Fruit fly (Drosophila melanogaster) whole organism, embryonic: ENCODE data around the gene CG4658.

Experiments used
- B-H2 ChIP-seq: fragments of 200-800 bp; sonication (Bioruptor generic); optimal IDR thresholded peaks from 2 replicates; lab custom pipeline; 2018; ENCODE audit warnings: missing biosample characterization, mild to moderate bottlenecking, missing genetic modification characterization
- Bteb2 ChIP-seq: fragments of 200-800 bp; sonication (Bioruptor generic); optimal IDR thresholded peaks from 2 replicates; lab custom pipeline; 2016; ENCODE audit warnings: missing biosample characterization, missing genetic modification characterization
- CG11504 ChIP-seq: fragments of 200-800 bp; sonication (Bioruptor generic); optimal IDR thresholded peaks from 3 replicates; lab custom pipeline; 2019; ENCODE audit warnings: missing biosample characterization, mild to moderate bottlenecking, missing genetic modification characterization, moderate library complexity
- CG12299 ChIP-seq: fragments of 200-800 bp; sonication (Bioruptor generic); optimal IDR thresholded peaks from 2 replicates; lab custom pipeline; 2018; ENCODE audit warnings: missing biosample characterization, mild to moderate bottlenecking, missing genetic modification characterization
- CG1233 ChIP-seq: fragments of 200-800 bp; sonication (Bioruptor generic); optimal IDR thresholded peaks from 4 replicates; lab custom pipeline; 2018; ENCODE audit warnings: missing biosample characterization, mild to moderate bottlenecking, missing genetic modification characterization
- CG13123 ChIP-seq: fragments of 200-800 bp; sonication (Bioruptor generic); optimal IDR thresholded peaks from 2 replicates; lab custom pipeline; 2016; ENCODE audit warnings: missing biosample characterization, missing genetic modification characterization
- CG14050 ChIP-seq: fragments of 200-800 bp; sonication (Bioruptor generic); IDR thresholded peaks from 3 replicates; pipeline ENCODE4 v1.3.6; 2022; ENCODE audit warnings: missing biosample characterization, missing genetic modification characterization
- CG15479 ChIP-seq: fragments of 200-800 bp; sonication (Bioruptor generic); optimal IDR thresholded peaks from 3 replicates; lab custom pipeline; 2019; ENCODE audit warnings: missing biosample characterization, mild to moderate bottlenecking, missing genetic modification characterization, moderate library complexity
- CG1602 ChIP-seq: fragments of 200-800 bp; sonication (Bioruptor generic); optimal IDR thresholded peaks from 3 replicates; lab custom pipeline; 2016; ENCODE audit warnings: missing biosample characterization, missing genetic modification characterization
- CG16815 ChIP-seq: fragments of 200-800 bp; sonication (Bioruptor generic); optimal IDR thresholded peaks from 3 replicates; lab custom pipeline; 2017; ENCODE audit warnings: missing biosample characterization, mild to moderate bottlenecking, missing genetic modification characterization
- CG17186 ChIP-seq: fragments of 200-800 bp; sonication (Bioruptor generic); optimal IDR thresholded peaks from 3 replicates; lab custom pipeline; 2017; ENCODE audit warnings: missing biosample characterization, missing genetic modification reagents, missing genetic modification characterization
- CG17385 ChIP-seq: fragments of 200-800 bp; sonication (Bioruptor generic); optimal IDR thresholded peaks from 3 replicates; lab custom pipeline; 2018; ENCODE audit warnings: missing biosample characterization, mild to moderate bottlenecking, missing genetic modification characterization
- CG18011 ChIP-seq: fragments of 200-800 bp; sonication (Bioruptor generic); optimal IDR thresholded peaks from 2 replicates; lab custom pipeline; 2017; ENCODE audit warnings: missing biosample characterization, missing genetic modification characterization, mild to moderate bottlenecking, moderate library complexity, missing genotype
- CG18599 ChIP-seq: fragments of 200-800 bp; sonication (Bioruptor generic); optimal IDR thresholded peaks from 3 replicates; lab custom pipeline; 2017; ENCODE audit warnings: missing biosample characterization, missing genetic modification characterization, mild to moderate bottlenecking, moderate library complexity, missing genetic modification reagents
- CG30403 ChIP-seq: fragments of 200-800 bp; sonication (Bioruptor generic); optimal IDR thresholded peaks from 3 replicates; lab custom pipeline; 2016; ENCODE audit warnings: missing biosample characterization, missing genetic modification characterization
- CG3838 ChIP-seq: fragments of 200-800 bp; sonication (Bioruptor generic); optimal IDR thresholded peaks from 3 replicates; lab custom pipeline; 2016; ENCODE audit warnings: missing biosample characterization, missing genetic modification characterization
- CG4854 ChIP-seq: fragments of 200-800 bp; sonication (Bioruptor generic); optimal IDR thresholded peaks from 2 replicates; lab custom pipeline; 2016; ENCODE audit warnings: missing biosample characterization, missing genetic modification characterization, inconsistent platforms
- CG5953 ChIP-seq: fragments of 200-800 bp; sonication (Bioruptor generic); IDR thresholded peaks from 2 replicates; pipeline ENCODE4 v1.3.6; 2022; ENCODE audit warnings: missing biosample characterization, missing genetic modification characterization
- CG7745 ChIP-seq: fragments of 200-800 bp; sonication (Bioruptor generic); optimal IDR thresholded peaks from 2 replicates; lab custom pipeline; 2018; ENCODE audit warnings: missing biosample characterization, mild to moderate bottlenecking, missing genetic modification characterization, moderate library complexity
- CG8281 ChIP-seq: fragments of 200-800 bp; sonication (Bioruptor generic); optimal IDR thresholded peaks from 2 replicates; lab custom pipeline; 2018; ENCODE audit warnings: missing biosample characterization, mild to moderate bottlenecking, missing genetic modification characterization, moderate library complexity
- CG8388 ChIP-seq: fragments of 200-800 bp; sonication (Bioruptor generic); optimal IDR thresholded peaks from 2 replicates; lab custom pipeline; 2019; ENCODE audit warnings: missing biosample characterization, mild to moderate bottlenecking, missing genetic modification characterization, moderate library complexity
- CrebB ChIP-seq: fragments of 200-800 bp; sonication (Bioruptor generic); optimal IDR thresholded peaks from 3 replicates; lab custom pipeline; 2018; ENCODE audit warnings: missing biosample characterization, mild to moderate bottlenecking, missing genetic modification characterization
- D19B ChIP-seq: fragments of 200-800 bp; sonication (Bioruptor generic); optimal IDR thresholded peaks from 2 replicates; lab custom pipeline; 2017; ENCODE audit warnings: missing biosample characterization, mild to moderate bottlenecking, missing genetic modification characterization
- Ets97D ChIP-seq: fragments of 200-800 bp; sonication (Bioruptor generic); optimal IDR thresholded peaks from 3 replicates; lab custom pipeline; 2016; ENCODE audit warnings: missing biosample characterization, missing genetic modification characterization
- GATAe ChIP-seq: fragments of 200-800 bp; sonication (Bioruptor generic); conservative IDR thresholded peaks from 2 replicates; pipeline ENCODE4 v1.3.6; 2022; ENCODE audit warnings: missing biosample characterization, missing genetic modification characterization
- Kr ChIP-seq: fragments of 200-800 bp; sonication (Bioruptor generic); optimal IDR thresholded peaks from 2 replicates; lab custom pipeline; 2017; ENCODE audit warnings: missing biosample characterization, mild to moderate bottlenecking, missing genetic modification characterization
- Lpt ChIP-seq: fragments of >200 bp; optimal IDR thresholded peaks from 2 replicates; lab custom pipeline; 2018; ENCODE audit warnings: missing biosample characterization, missing genetic modification characterization
- MESR4 ChIP-seq: fragments of 200-800 bp; sonication (Bioruptor generic); optimal IDR thresholded peaks from 2 replicates; lab custom pipeline; 2018; ENCODE audit warnings: missing biosample characterization, mild to moderate bottlenecking, missing genetic modification characterization, moderate library complexity
- Mad ChIP-seq: fragments of 200-800 bp; sonication (Bioruptor generic); optimal IDR thresholded peaks from 2 replicates; lab custom pipeline; 2016; ENCODE audit warnings: missing biosample characterization, missing genetic modification characterization
- Max ChIP-seq: fragments of 200-800 bp; sonication (Bioruptor generic); optimal IDR thresholded peaks from 2 replicates; lab custom pipeline; 2016; ENCODE audit warnings: missing biosample characterization, mild to moderate bottlenecking, missing genetic modification characterization
- Nf-YB ChIP-seq: fragments of 200-800 bp; sonication (Bioruptor generic); optimal IDR thresholded peaks from 3 replicates; lab custom pipeline; 2019; ENCODE audit warnings: missing biosample characterization, mild to moderate bottlenecking, missing genetic modification characterization, moderate library complexity
- Ptx1 ChIP-seq: fragments of 200-800 bp; sonication (Bioruptor generic); IDR thresholded peaks from 2 replicates; pipeline ENCODE4 v1.3.6; 2022; ENCODE audit warnings: missing biosample characterization, missing genetic modification characterization
- Ravus ChIP-seq: fragments of 200-800 bp; sonication (Bioruptor generic); IDR thresholded peaks from 2 replicates; pipeline ENCODE4 v1.3.6; 2022; ENCODE audit warnings: missing biosample characterization, missing genetic modification characterization
- Trl ChIP-seq, 3 experiments: fragments of >200 bp in 2 of 3; fragments of 200-800 bp in 1 of 3; sonication (Bioruptor generic) in 1 of 3; optimal IDR thresholded peaks; 2 replicates in 1 of 3; 3 replicates in 2 of 3; lab custom pipeline; 2016 to 2017; ENCODE audit warnings: missing biosample characterization in 1 of 3, missing genetic modification characterization in 1 of 3
- ab ChIP-seq: fragments of 200-800 bp; sonication (Bioruptor generic); optimal IDR thresholded peaks from 2 replicates; lab custom pipeline; 2016; ENCODE audit warnings: missing biosample characterization, missing genetic modification characterization
- abd-A ChIP-seq: fragments of 200-800 bp; sonication (Bioruptor generic); optimal IDR thresholded peaks from 3 replicates; lab custom pipeline; 2019; ENCODE audit warnings: missing biosample characterization, mild to moderate bottlenecking, missing genetic modification characterization, moderate library complexity
- ac ChIP-seq: fragments of 200-800 bp; sonication (Bioruptor generic); optimal IDR thresholded peaks from 3 replicates; lab custom pipeline; 2017; ENCODE audit warnings: missing biosample characterization, mild to moderate bottlenecking, missing genetic modification characterization
- bsh ChIP-seq, 2 experiments: fragments of 200-800 bp; sonication (Bioruptor generic); optimal IDR thresholded peaks; 2 replicates each; lab custom pipeline; 2017 to 2018; ENCODE audit warnings: mild to moderate bottlenecking in 2 of 2, missing biosample characterization in 2 of 2, missing genetic modification characterization in 2 of 2, moderate library complexity in 1 of 2
- dm ChIP-seq: fragments of 200-800 bp; sonication (Bioruptor generic); optimal IDR thresholded peaks from 3 replicates; lab custom pipeline; 2016; ENCODE audit warnings: missing biosample characterization, missing genetic modification characterization
- hb ChIP-seq: fragments of 200-800 bp; sonication (Bioruptor generic); IDR thresholded peaks from 3 replicates; pipeline ENCODE4 v1.3.6; 2022; ENCODE audit warnings: missing biosample characterization, missing genetic modification characterization; ENCODE audit not compliant: partially characterized antibody
- lov ChIP-seq, 2 experiments: fragments of 200-800 bp in 1 of 2; fragments of >200 bp in 1 of 2; sonication (Bioruptor generic) in 1 of 2; IDR thresholded peaks in 1 of 2; optimal IDR thresholded peaks in 1 of 2; 2 replicates in 1 of 2; 3 replicates in 1 of 2; pipeline versions ENCODE4 v1.3.6 to Lab custom; 2017 to 2022; ENCODE audit warnings: missing biosample characterization in 1 of 2, missing genetic modification characterization in 1 of 2
- nerfin-1 ChIP-seq: fragments of 200-800 bp; sonication (Bioruptor generic); optimal IDR thresholded peaks from 3 replicates; lab custom pipeline; 2019; ENCODE audit warnings: missing biosample characterization, mild to moderate bottlenecking, missing genetic modification characterization, moderate library complexity
- onecut ChIP-seq: fragments of 200-800 bp; sonication (Bioruptor generic); IDR thresholded peaks from 2 replicates; pipeline ENCODE4 v1.3.6; 2022; ENCODE audit warnings: missing biosample characterization, missing genetic modification characterization
- pho ChIP-seq: fragments of 200-800 bp; sonication (Bioruptor generic); optimal IDR thresholded peaks from 2 replicates; lab custom pipeline; 2016; ENCODE audit warnings: missing biosample characterization, missing genetic modification characterization
- row ChIP-seq: fragments of 200-800 bp; sonication (Bioruptor generic); IDR thresholded peaks from 3 replicates; pipeline ENCODE4 v1.3.6; 2022; ENCODE audit warnings: missing biosample characterization, missing genetic modification characterization
- run ChIP-seq: fragments of 200-800 bp; sonication (Bioruptor generic); optimal IDR thresholded peaks from 3 replicates; lab custom pipeline; 2018; ENCODE audit warnings: missing biosample characterization, mild to moderate bottlenecking, missing genetic modification characterization
- tap ChIP-seq: fragments of 200-800 bp; optimal IDR thresholded peaks from 3 replicates; lab custom pipeline; 2019; ENCODE audit warnings: missing biosample characterization, mild to moderate bottlenecking, missing genetic modification characterization, moderate library complexity
- tup ChIP-seq: fragments of 200-800 bp; sonication (Bioruptor generic); optimal IDR thresholded peaks from 2 replicates; lab custom pipeline; 2016; ENCODE audit warnings: missing biosample characterization, mild to moderate bottlenecking, missing genetic modification characterization, moderate library complexity
- zf30C ChIP-seq: fragments of 200-800 bp; sonication (Bioruptor generic); optimal IDR thresholded peaks from 3 replicates; lab custom pipeline; 2018; ENCODE audit warnings: missing biosample characterization, mild to moderate bottlenecking, missing genetic modification characterization

Gene CG4658

dm6 chr2L:9989846-9990506, 33.0 kb downstream of the CG4658 start (continued):
- TF ChIP-seq lov (optimal IDR thresholded peaks at IDR 0.05; lab: Kevin White, UChicago) (no peak), lov (GFP tag; IDR thresholded peaks at IDR 0.05; lab: Robert Waterston, UW) (peak; percentile 67; the same call in 1 of the 3 replicates), abd-A (no peak), CG18011 (GFP tag; lab: Kevin White, UChicago) (no peak), CG11504 (tag; lab: Kevin White, UChicago) (no peak), CG7745 (tag; lab: Kevin White, UChicago) (no peak), CG14050 (GFP tag; lab: Robert Waterston, UW) (no peak), CG3838 (GFP tag; lab: Kevin White, UChicago) (no peak), Ets97D (GFP tag; lab: Kevin White, UChicago) (no peak), CG5953 (no peak), bsh (GFP tag; optimal IDR thresholded peaks at IDR 0.05; lab: Kevin White, UChicago) (no peak), tup (GFP tag; lab: Kevin White, UChicago) (no peak), CG8388 (GFP tag; lab: Kevin White, UChicago) (no peak), Ravus (GFP tag; lab: Robert Waterston, UW) (no peak), tap (tag; lab: Kevin White, UChicago) (no peak), Ptx1 (GFP tag; lab: Robert Waterston, UW) (no peak), MESR4 (GFP tag; lab: Kevin White, UChicago) (no peak), D19B (no peak), Nf-YB (GFP tag; lab: Kevin White, UChicago) (peak; percentile 27), zf30C (GFP tag; lab: Kevin White, UChicago) (peak; percentile 80), CG16815 (GFP tag; lab: Kevin White, UChicago) (peak; percentile 20), CG17385 (GFP tag; lab: Kevin White, UChicago) (no peak), CG8281 (no peak), Mad (GFP tag; lab: Kevin White, UChicago) (no peak), row (peak; percentile 44; the same call in 2 of the 3 replicates), Bteb2 (GFP tag; lab: Kevin White, UChicago) (no peak), run (tag; lab: Kevin White, UChicago) (no peak), onecut (GFP tag; lab: Robert Waterston, UW) (no peak), CG13123 (no peak), CG12299 (no peak), nerfin-1 (no peak), hb (no peak), pho (GFP tag; lab: Kevin White, UChicago) (no peak), dm (no peak), B-H2 (no peak), CG17186 (GFP tag; lab: Kevin White, UChicago) (no peak), CG1233 (GFP tag; lab: Kevin White, UChicago) (no peak), CG18599 (GFP tag; lab: Kevin White, UChicago) (no peak), CG15479 (no peak), ab (GFP tag; lab: Kevin White, UChicago) (no peak), Trl (optimal IDR thresholded peaks at IDR 0.05; lab: Kevin White, UChicago) (no peak), Trl (GFP tag; optimal IDR thresholded peaks at IDR 0.05; lab: Kevin White, UChicago) (no peak), CG4854 (GFP tag; lab: Kevin White, UChicago) (no peak), Kr (GFP tag; lab: Kevin White, UChicago) (no peak), ac (GFP tag; lab: Kevin White, UChicago) (peak; percentile 95), CrebB (no peak), CG30403 (GFP tag; lab: Kevin White, UChicago) (no peak), CG1602 (GFP tag; lab: Kevin White, UChicago) (no peak), Max (GFP tag; lab: Kevin White, UChicago) (no peak), GATAe (no peak), Lpt (GFP tag; lab: Kevin White, UChicago) (no peak)
